Fruit fly (Drosophila melanogaster): ENCODE measurements around the gene CG31174.

Gene CG31174

DNA sequence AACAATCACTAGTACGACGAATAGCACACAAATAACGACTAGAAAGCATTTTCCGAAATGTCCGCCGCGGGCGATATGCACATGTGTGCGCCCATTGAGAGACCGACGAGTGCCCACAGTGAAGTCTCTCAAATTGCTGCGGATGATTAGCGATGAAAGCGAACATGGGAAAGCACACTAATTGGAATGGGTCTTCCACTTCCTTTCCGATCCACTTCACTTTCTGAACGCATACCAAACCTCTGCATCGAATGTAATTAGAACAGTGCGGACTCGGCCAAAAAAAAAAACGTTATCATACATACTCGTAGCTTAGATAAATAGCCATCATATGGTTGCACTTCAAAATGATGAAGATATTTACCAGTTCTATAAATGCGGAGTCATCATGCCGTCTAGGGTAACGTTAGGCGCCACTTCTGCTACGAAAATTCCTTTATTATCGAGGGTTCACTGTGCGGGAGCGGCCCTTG is 19.3 kb downstream of the CG31174 start (continued):
- TF ChIP-seq CG10669 (GFP tag; optimal IDR thresholded peaks at IDR 0.05) (no peak), CG6276 (GFP tag; optimal IDR thresholded peaks at IDR 0.05) (peak; percentile 7), Ets21C (GFP tag; optimal IDR thresholded peaks at IDR 0.05) (no peak), ss (GFP tag; optimal IDR thresholded peaks at IDR 0.05) (no peak), Met (GFP tag; optimal IDR thresholded peaks at IDR 0.05) (peak; percentile 13), CG15336 (GFP tag; IDR thresholded peaks at IDR 0.05) (peak; percentile 53), CG6163 (GFP tag; IDR thresholded peaks at IDR 0.05) (0 out of 3 replicates have a peak, but pooled peaks have one; percentile 45), CG8119 (GFP tag; IDR thresholded peaks at IDR 0.05) (peak; percentile 64), CG11902 (GFP tag; optimal IDR thresholded peaks at IDR 0.05) (no peak), svp (GFP tag) (peak; percentile 71), Sox14 (GFP tag; optimal IDR thresholded peaks at IDR 0.05) (peak; percentile 58), CG6792 (GFP tag; optimal IDR thresholded peaks at IDR 0.05) (peak; percentile 11), achi (GFP tag; optimal IDR thresholded peaks at IDR 0.05) (peak; percentile 56), CG3032 (tag; optimal IDR thresholded peaks at IDR 0.05) (peak; percentile 9), CG11294 (GFP tag; IDR thresholded peaks at IDR 0.05) (peak; percentile 51; the same call in 1 of the 2 replicates), Eip75B (GFP tag; optimal IDR thresholded peaks at IDR 0.05) (peak; percentile 35), CG8319 (GFP tag; optimal IDR thresholded peaks at IDR 0.05) (no peak), CG6808 (GFP tag; optimal IDR thresholded peaks at IDR 0.05) (peak; percentile 34), vri (GFP tag; optimal IDR thresholded peaks at IDR 0.05) (no peak), Lpt (GFP tag; optimal IDR thresholded peaks at IDR 0.05) (no peak), OdsH (GFP tag; optimal IDR thresholded peaks at IDR 0.05) (peak; percentile 28), CG10631 (GFP tag; optimal IDR thresholded peaks at IDR 0.05) (peak; percentile 41)

DNA sequence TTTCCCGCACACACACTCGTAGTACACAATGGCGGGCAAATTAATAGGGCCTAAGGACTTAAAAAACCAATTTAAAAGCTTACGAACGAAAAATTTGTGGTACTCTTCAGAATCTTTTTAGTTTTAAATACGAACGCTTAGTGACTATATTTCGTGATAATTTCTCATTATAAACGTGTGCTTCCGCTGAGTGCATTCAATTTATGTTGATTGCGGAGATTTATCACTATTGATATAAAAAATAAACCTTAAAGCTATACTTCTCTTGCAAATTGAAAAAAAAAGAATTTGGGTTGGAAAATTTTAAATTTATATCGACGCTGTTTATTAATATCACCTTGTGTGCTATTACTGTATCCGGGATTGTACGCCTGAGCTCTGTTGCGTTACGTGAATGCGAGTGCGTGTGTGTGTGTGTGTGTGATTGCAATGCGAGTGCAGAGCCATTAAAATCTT is 20.3 kb downstream of the CG31174 start:
- TF ChIP-seq CG4318 (GFP tag; optimal IDR thresholded peaks at IDR 0.05), result peak; percentile 92
- TF ChIP-seq Blimp-1 (GFP tag; optimal IDR thresholded peaks at IDR 0.05), result peak; percentile 91
- TF ChIP-seq Gug (GFP tag; IDR thresholded peaks at IDR 0.05), result peak; percentile 88
- peak; percentile 93 for TF ChIP-seq CG10669 (GFP tag; optimal IDR thresholded peaks at IDR 0.05)
- peak; percentile 98 for TF ChIP-seq CG32006 (GFP tag; optimal IDR thresholded peaks at IDR 0.05)
- peak; percentile 97 for TF ChIP-seq CG6792 (GFP tag; optimal IDR thresholded peaks at IDR 0.05)
- TF ChIP-seq ss (GFP tag; optimal IDR thresholded peaks at IDR 0.05), result peak; percentile 95
- TF ChIP-seq CG16779 (tag; optimal IDR thresholded peaks at IDR 0.05), result peak; percentile 94
- TF ChIP-seq CG34406 (GFP tag; optimal IDR thresholded peaks at IDR 0.05), result peak; percentile 97
- peak; percentile 93 for TF ChIP-seq Sox15 (GFP tag; optimal IDR thresholded peaks at IDR 0.05)
- TF ChIP-seq CG8119 (GFP tag; IDR thresholded peaks at IDR 0.05), result peak; percentile 94
- TF ChIP-seq Ets21C (GFP tag; optimal IDR thresholded peaks at IDR 0.05), result peak; percentile 93
- peak; percentile 96 for TF ChIP-seq CG3919 (GFP tag; optimal IDR thresholded peaks at IDR 0.05)
- peak; percentile 98 for TF ChIP-seq topi (GFP tag; optimal IDR thresholded peaks at IDR 0.05)
- peak; percentile 98 for TF ChIP-seq svp (GFP tag)
- peak; percentile 100 for TF ChIP-seq Eip78C (GFP tag)
- TF ChIP-seq Met (GFP tag; optimal IDR thresholded peaks at IDR 0.05), result peak; percentile 96
- TF ChIP-seq salr (GFP tag; optimal IDR thresholded peaks at IDR 0.05), result peak; percentile 47 to 97
- peak; percentile 95 for TF ChIP-seq Sox102F (GFP tag; optimal IDR thresholded peaks at IDR 0.05)
- peak; percentile 96 for TF ChIP-seq Sox14 (GFP tag; optimal IDR thresholded peaks at IDR 0.05)
- peak; percentile 94 for TF ChIP-seq fd59A (GFP tag; optimal IDR thresholded peaks at IDR 0.05)
- TF ChIP-seq CG7368 (GFP tag; optimal IDR thresholded peaks at IDR 0.05), result peak; percentile 87
- peak; percentile 85 for TF ChIP-seq dac (GFP tag; optimal IDR thresholded peaks at IDR 0.05)
- TF ChIP-seq CG9139 (GFP tag; optimal IDR thresholded peaks at IDR 0.05), result peak; percentile 85
- peak; percentile 95 for TF ChIP-seq Hr4 (GFP tag; optimal IDR thresholded peaks at IDR 0.05)
- peak; percentile 94 for TF ChIP-seq CG10631 (GFP tag; optimal IDR thresholded peaks at IDR 0.05)
- TF ChIP-seq Ets96B (tag; optimal IDR thresholded peaks at IDR 0.05), result peak; percentile 91
- peak; percentile 96 for TF ChIP-seq acj6 (GFP tag; optimal IDR thresholded peaks at IDR 0.05)
- TF ChIP-seq Eip93F (GFP tag; optimal IDR thresholded peaks at IDR 0.05), result peak; percentile 91
- peak; percentile 95 for TF ChIP-seq Lpt (GFP tag; optimal IDR thresholded peaks at IDR 0.05)
- TF ChIP-seq CG6808 (GFP tag; optimal IDR thresholded peaks at IDR 0.05), result peak; percentile 96
- peak; percentile 24 for TF ChIP-seq fkh (GFP tag; optimal IDR thresholded peaks at IDR 0.05)
- peak; percentile 95 for TF ChIP-seq CG6276 (GFP tag; optimal IDR thresholded peaks at IDR 0.05)
- peak; percentile 96 for TF ChIP-seq Smox (GFP tag; optimal IDR thresholded peaks at IDR 0.05)
- peak; percentile 91 for TF ChIP-seq dsx (GFP tag; optimal IDR thresholded peaks at IDR 0.05; ENCODE audit: poor library complexity, severe bottlenecking)
- peak; percentile 94 for TF ChIP-seq cyc (GFP tag; optimal IDR thresholded peaks at IDR 0.05)
- TF ChIP-seq CG11762 (GFP tag; optimal IDR thresholded peaks at IDR 0.05; ENCODE audit: insufficient read depth), result peak; percentile 94
- peak; percentile 88 for TF ChIP-seq eg (GFP tag; IDR thresholded peaks at IDR 0.05)

All from whole organism, prepupa.